Worm (Caenorhabditis elegans): Measurements from ENCODE around the gene nhr-187.

DNA sequence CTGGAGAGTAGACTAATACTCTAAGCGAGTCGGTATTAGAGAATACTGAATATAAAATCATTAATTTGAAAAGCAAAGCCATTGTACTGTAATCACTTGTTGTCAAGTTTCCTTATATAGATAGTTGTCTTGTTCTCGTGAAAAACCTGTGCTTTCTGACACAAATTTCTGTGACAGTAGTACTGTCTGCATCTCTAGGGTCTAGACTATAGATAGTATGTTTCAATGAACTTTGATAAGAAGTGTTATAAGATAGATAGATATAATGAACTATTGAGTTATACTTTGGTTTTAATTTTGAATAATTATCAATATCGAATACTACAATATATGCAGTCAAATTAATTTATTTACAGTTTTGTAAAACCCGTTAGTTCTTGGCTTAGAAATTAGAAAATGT is 18.8 kb downstream of the nhr-187 start, which contains the start of gene ugt-32:
- TF ChIP-seq snpc-4 (tag; optimal IDR thresholded peaks at IDR 0.05) (no peak), unc-62 (GFP tag; optimal IDR thresholded peaks at IDR 0.05) (no peak), pqm-1 (tag; optimal IDR thresholded peaks at IDR 0.05) (no peak), nhr-237 (tag; optimal IDR thresholded peaks at IDR 0.05) (no peak), C34B4.2 (tag; optimal IDR thresholded peaks at IDR 0.05) (no peak), alr-1 (tag; optimal IDR thresholded peaks at IDR 0.05; ENCODE audit: borderline replicate concordance) (no peak), ceh-82 (tag; optimal IDR thresholded peaks at IDR 0.05) (no peak), jun-1 (tag; optimal IDR thresholded peaks at IDR 0.05) (no peak), elt-2 (tag; optimal IDR thresholded peaks at IDR 0.05) (peak; percentile 10), sox-4 (tag; optimal IDR thresholded peaks at IDR 0.05) (no peak)

Data from whole organism, L1 larva.